Fruit fly (Drosophila melanogaster) whole organism, embryonic: ENCODE data around the gene CG5968.
A peak's percentile ranks its signal among the peaks of the same experiment; 100 is the strongest.

Source experiments
- Bteb2 ChIP-seq: fragments of 200-800 bp; sonication (Bioruptor generic); optimal IDR thresholded peaks from 2 replicates; lab custom pipeline; 2016; ENCODE audit warnings: missing biosample characterization, missing genetic modification characterization
- CG10209 ChIP-seq: fragments of 200-800 bp; sonication (Bioruptor generic); optimal IDR thresholded peaks from 3 replicates; lab custom pipeline; 2017; ENCODE audit warnings: missing biosample characterization, mild to moderate bottlenecking, missing genetic modification characterization, missing genetic modification reagents
- CG10565 ChIP-seq: fragments of 200-800 bp; sonication (Bioruptor generic); optimal IDR thresholded peaks from 3 replicates; lab custom pipeline; 2016; ENCODE audit warnings: missing biosample characterization, mild to moderate bottlenecking, missing genetic modification characterization
- CG18011 ChIP-seq: fragments of 200-800 bp; sonication (Bioruptor generic); optimal IDR thresholded peaks from 2 replicates; lab custom pipeline; 2017; ENCODE audit warnings: missing biosample characterization, missing genetic modification characterization, mild to moderate bottlenecking, moderate library complexity, missing genotype
- CG3407 ChIP-seq: fragments of 200-800 bp; sonication (Bioruptor generic); optimal IDR thresholded peaks from 2 replicates; lab custom pipeline; 2018; ENCODE audit warnings: missing biosample characterization, mild to moderate bottlenecking, missing genetic modification characterization
- CG34224 ChIP-seq: fragments of 200-800 bp; sonication (Bioruptor generic); IDR thresholded peaks from 3 replicates; pipeline ENCODE4 v1.3.6; 2022; ENCODE audit warnings: missing biosample characterization, missing genetic modification characterization; ENCODE audit not compliant: partially characterized antibody
- CG5180 ChIP-seq: fragments of 200-800 bp; sonication (Bioruptor generic); optimal IDR thresholded peaks from 3 replicates; lab custom pipeline; 2017; ENCODE audit warnings: missing biosample characterization, missing genetic modification characterization, mild to moderate bottlenecking, moderate library complexity, missing genetic modification reagents
- CG6683 ChIP-seq: fragments of 200-800 bp; sonication (Bioruptor generic); optimal IDR thresholded peaks from 2 replicates; lab custom pipeline; 2017; ENCODE audit warnings: missing biosample characterization, mild to moderate bottlenecking, missing genetic modification characterization, missing genetic modification reagents
- CG6813 ChIP-seq: fragments of 200-800 bp; sonication (Bioruptor generic); optimal IDR thresholded peaks from 2 replicates; lab custom pipeline; 2017; ENCODE audit warnings: missing biosample characterization, missing genetic modification characterization, mild to moderate bottlenecking, moderate library complexity, missing genetic modification reagents
- CG7556 ChIP-seq: fragments of 200-800 bp; sonication (Bioruptor generic); optimal IDR thresholded peaks from 2 replicates; lab custom pipeline; 2017; ENCODE audit warnings: missing biosample characterization, mild to moderate bottlenecking, missing genetic modification characterization
- CG8359 ChIP-seq: fragments of 200-800 bp; sonication (Bioruptor generic); optimal IDR thresholded peaks from 2 replicates; lab custom pipeline; 2017; ENCODE audit warnings: missing biosample characterization, mild to moderate bottlenecking, missing genetic modification characterization, borderline replicate concordance
- CG9215 ChIP-seq: fragments of 200-800 bp; sonication (Bioruptor generic); IDR thresholded peaks from 2 replicates; pipeline ENCODE4 v1.3.6; 2022; ENCODE audit warnings: missing biosample characterization, missing genetic modification characterization
- CHES-1-like ChIP-seq: fragments of 200-800 bp; sonication (Bioruptor generic); optimal IDR thresholded peaks from 2 replicates; lab custom pipeline; 2016; ENCODE audit warnings: missing biosample characterization, missing genetic modification characterization
- Dbx ChIP-seq: fragments of 200-800 bp; sonication (Bioruptor generic); IDR thresholded peaks from 3 replicates; pipeline ENCODE4 v1.3.6; 2022; ENCODE audit warnings: missing biosample characterization, missing genetic modification characterization
- Dfd ChIP-seq, 2 experiments: fragments of >200 bp; optimal IDR thresholded peaks; 2 replicates each; lab custom pipeline; 2017; ENCODE audit warnings: missing biosample characterization in 2 of 2, missing genetic modification characterization in 2 of 2
- Doc3 ChIP-seq: fragments of 200-800 bp; sonication (Bioruptor generic); IDR thresholded peaks from 3 replicates; pipeline ENCODE4 v1.3.6; 2022; ENCODE audit warnings: missing biosample characterization, missing genetic modification characterization; ENCODE audit not compliant: partially characterized antibody
- Drgx ChIP-seq: fragments of 200-800 bp; sonication (Bioruptor generic); IDR thresholded peaks from 2 replicates; pipeline ENCODE4 v1.3.6; 2022; ENCODE audit warnings: missing biosample characterization, missing genetic modification characterization
- H15 ChIP-seq: fragments of 200-800 bp; sonication (Bioruptor generic); IDR thresholded peaks from 3 replicates; pipeline ENCODE4 v1.3.6; 2022; ENCODE audit warnings: missing biosample characterization, missing genetic modification characterization
- HLH3B ChIP-seq: fragments of 200-800 bp; sonication (Bioruptor generic); IDR thresholded peaks from 2 replicates; pipeline ENCODE4 v1.3.6; 2022; ENCODE audit warnings: missing biosample characterization, missing genetic modification characterization
- Hr3 ChIP-seq: fragments of 200-800 bp; sonication (Bioruptor generic); optimal IDR thresholded peaks from 3 replicates; lab custom pipeline; 2016; ENCODE audit warnings: missing biosample characterization, missing genetic modification characterization
- Hr78 ChIP-seq, 2 experiments: fragments of 200-800 bp in 1 of 2; fragments of >200 bp in 1 of 2; sonication (Bioruptor generic) in 1 of 2; optimal IDR thresholded peaks; 2 replicates each; lab custom pipeline; 2017 to 2019; ENCODE audit warnings: missing biosample characterization in 2 of 2, missing genetic modification characterization in 2 of 2, mild to moderate bottlenecking in 1 of 2, moderate library complexity in 1 of 2
- Lhr ChIP-seq: fragments of 200-800 bp; sonication (Bioruptor generic); optimal IDR thresholded peaks from 3 replicates; lab custom pipeline; 2017; ENCODE audit warnings: mild to moderate bottlenecking, missing biosample characterization, missing genetic modification reagents, missing genetic modification characterization
- Max ChIP-seq: fragments of 200-800 bp; sonication (Bioruptor generic); optimal IDR thresholded peaks from 2 replicates; lab custom pipeline; 2016; ENCODE audit warnings: missing biosample characterization, mild to moderate bottlenecking, missing genetic modification characterization
- Poxn ChIP-seq: fragments of 200-800 bp; sonication (Bioruptor generic); IDR thresholded peaks from 2 replicates; pipeline ENCODE4 v1.3.6; 2022; ENCODE audit warnings: missing biosample characterization, missing genetic modification characterization
- Side ChIP-seq: fragments of 200-800 bp; sonication (Bioruptor generic); optimal IDR thresholded peaks from 2 replicates; lab custom pipeline; 2016; ENCODE audit warnings: missing biosample characterization, missing genetic modification characterization
- Six4 ChIP-seq: fragments of 200-800 bp; sonication (Bioruptor generic); optimal IDR thresholded peaks from 2 replicates; lab custom pipeline; 2016; ENCODE audit warnings: missing biosample characterization, missing genetic modification characterization
- YL-1 ChIP-seq: fragments of 200-800 bp; sonication (Bioruptor generic); optimal IDR thresholded peaks from 3 replicates; lab custom pipeline; 2017; ENCODE audit warnings: missing biosample characterization, mild to moderate bottlenecking, missing genetic modification characterization
- ab ChIP-seq: fragments of 200-800 bp; sonication (Bioruptor generic); optimal IDR thresholded peaks from 2 replicates; lab custom pipeline; 2016; ENCODE audit warnings: missing biosample characterization, missing genetic modification characterization
- ash1 ChIP-seq: fragments of 200-800 bp; sonication (Bioruptor generic); optimal IDR thresholded peaks from 2 replicates; lab custom pipeline; 2018; ENCODE audit warnings: missing biosample characterization, mild to moderate bottlenecking, missing genetic modification characterization
- ci ChIP-seq: fragments of 200-800 bp; sonication (Bioruptor generic); IDR thresholded peaks from 3 replicates; pipeline ENCODE4 v1.3.6; 2022; ENCODE audit warnings: missing biosample characterization, missing genetic modification characterization
- da ChIP-seq: fragments of 200-800 bp; sonication (Bioruptor generic); optimal IDR thresholded peaks from 2 replicates; lab custom pipeline; 2016; ENCODE audit warnings: missing biosample characterization, missing genetic modification characterization
- danr ChIP-seq: fragments of 200-800 bp; sonication (Bioruptor generic); IDR thresholded peaks from 2 replicates; pipeline ENCODE4 v1.3.6; 2022; ENCODE audit warnings: missing biosample characterization, missing genetic modification characterization
- dysf ChIP-seq: fragments of 200-800 bp; sonication (Bioruptor generic); IDR thresholded peaks from 3 replicates; pipeline ENCODE4 v1.3.6; 2022; ENCODE audit warnings: missing biosample characterization, missing genetic modification characterization
- esg ChIP-seq: fragments of 200-800 bp; sonication (Bioruptor generic); conservative IDR thresholded peaks from 2 replicates; pipeline ENCODE4 v1.3.6; 2022; ENCODE audit warnings: missing biosample characterization, missing genetic modification characterization
- eyg ChIP-seq: fragments of 200-800 bp; sonication (Bioruptor generic); optimal IDR thresholded peaks from 3 replicates; lab custom pipeline; 2016; ENCODE audit warnings: missing biosample characterization, missing genetic modification characterization
- ham ChIP-seq: fragments of 200-800 bp; sonication (Bioruptor generic); IDR thresholded peaks from 2 replicates; pipeline ENCODE4 v1.3.6; 2022; ENCODE audit warnings: missing biosample characterization, missing genetic modification characterization
- hkb ChIP-seq, 2 experiments: fragments of 200-800 bp in 1 of 2; fragments of >200 bp in 1 of 2; sonication (Bioruptor generic) in 1 of 2; IDR thresholded peaks in 1 of 2; optimal IDR thresholded peaks in 1 of 2; 2 replicates each; pipeline versions ENCODE4 v1.3.6 to Lab custom; 2017 to 2022; ENCODE audit warnings: missing biosample characterization in 1 of 2, missing genetic modification characterization in 1 of 2
- lab ChIP-seq: fragments of 200-800 bp; sonication (Bioruptor generic); optimal IDR thresholded peaks from 3 replicates; lab custom pipeline; 2017; ENCODE audit warnings: missing biosample characterization, missing genetic modification characterization, mild to moderate bottlenecking, moderate library complexity, missing genetic modification reagents
- lola ChIP-seq, 3 experiments: fragments of >200 bp in 2 of 3; fragments of 200-800 bp in 1 of 3; sonication (Bioruptor generic) in 1 of 3; optimal IDR thresholded peaks; 2 replicates each; lab custom pipeline; 2017 to 2019; ENCODE audit warnings: missing biosample characterization in 3 of 3, missing genetic modification characterization in 3 of 3, mild to moderate bottlenecking in 1 of 3, moderate library complexity in 1 of 3
- maf-S ChIP-seq: fragments of 200-800 bp; sonication (Bioruptor generic); optimal IDR thresholded peaks from 2 replicates; lab custom pipeline; 2016; ENCODE audit warnings: missing biosample characterization, missing genetic modification characterization
- otp ChIP-seq: fragments of 200-800 bp; sonication (Bioruptor generic); IDR thresholded peaks from 3 replicates; pipeline ENCODE4, ENCODE4 v1.3.6; 2022; ENCODE audit warnings: missing biosample characterization, missing genetic modification characterization
- pb ChIP-seq: fragments of 200-800 bp; sonication (Bioruptor generic); optimal IDR thresholded peaks from 3 replicates; lab custom pipeline; 2016; ENCODE audit warnings: missing biosample characterization, missing genetic modification characterization
- ranshi ChIP-seq: fragments of 200-800 bp; sonication (Bioruptor generic); IDR thresholded peaks from 2 replicates; pipeline ENCODE4 v1.3.6; 2022; ENCODE audit warnings: missing biosample characterization, missing genetic modification characterization
- sens-2 ChIP-seq: fragments of 200-800 bp; sonication (Bioruptor generic); IDR thresholded peaks from 2 replicates; pipeline ENCODE4 v1.3.6; 2022; ENCODE audit warnings: missing biosample characterization, missing genetic modification characterization
- tin ChIP-seq: fragments of 200-800 bp; sonication (Bioruptor generic); optimal IDR thresholded peaks from 3 replicates; lab custom pipeline; 2016; ENCODE audit warnings: missing biosample characterization, missing genetic modification characterization
- twi ChIP-seq: fragments of 200-800 bp; optimal IDR thresholded peaks from 2 replicates; lab custom pipeline; 2019; ENCODE audit warnings: missing biosample characterization, mild to moderate bottlenecking, missing genetic modification characterization, moderate library complexity
- unc-4 ChIP-seq: fragments of 200-800 bp; sonication (Bioruptor generic); IDR thresholded peaks from 2 replicates; pipeline ENCODE4 v1.3.6; 2022; ENCODE audit warnings: missing biosample characterization, missing genetic modification characterization; ENCODE audit not compliant: partially characterized antibody
- usp ChIP-seq: fragments of >200 bp; optimal IDR thresholded peaks from 2 replicates; lab custom pipeline; 2017; ENCODE audit warnings: missing biosample characterization, missing genetic modification characterization
- wdn ChIP-seq: fragments of 200-800 bp; sonication (Bioruptor generic); IDR thresholded peaks from 2 replicates; pipeline ENCODE4 v1.3.6; 2022; ENCODE audit warnings: missing biosample characterization, missing genetic modification characterization
- zen2 ChIP-seq: fragments of 200-800 bp; sonication (Bioruptor generic); IDR thresholded peaks from 3 replicates; pipeline ENCODE4 v1.3.6; 2022; ENCODE audit warnings: missing biosample characterization, missing genetic modification characterization; ENCODE audit not compliant: partially characterized antibody

Gene CG5968

dm6 chr2L:16544563-16545066 lies 5.1 kb downstream of the CG5968 start, which contains the start of gene mtgo:
TSS of gene mtgo (plus strand) at chr2L:16545016.
- TF ChIP-seq Max (GFP tag; lab: Kevin White, UChicago) = no peak
- TF ChIP-seq CG34224 (GFP tag; lab: Robert Waterston, UW) = peak; percentile 34; the same call in 1 of the 3 replicates
- TF ChIP-seq dysf (GFP tag; lab: Robert Waterston, UW) = 0 out of 3 replicates have a peak, but pooled peaks have one; percentile 48
- no peak for TF ChIP-seq Hr3 (GFP tag; lab: Kevin White, UChicago)
- TF ChIP-seq Doc3 (GFP tag; lab: Robert Waterston, UW) = no peak
- TF ChIP-seq Side = no peak
- TF ChIP-seq hkb (optimal IDR thresholded peaks at IDR 0.05; lab: Kevin White, UChicago) = no peak
- no peak for TF ChIP-seq hkb (GFP tag; IDR thresholded peaks at IDR 0.05; lab: Robert Waterston, UW)
- TF ChIP-seq ash1 (GFP tag; lab: Kevin White, UChicago) = no peak
- TF ChIP-seq CHES-1-like (GFP tag; lab: Kevin White, UChicago) = no peak
- no peak for TF ChIP-seq usp
- peak; percentile 85 for TF ChIP-seq Drgx (GFP tag; lab: Robert Waterston, UW)
- TF ChIP-seq danr = no peak
- peak; percentile 9 for TF ChIP-seq CG10209
- TF ChIP-seq CG8359 = no peak
- no peak for TF ChIP-seq wdn (GFP tag; lab: Robert Waterston, UW)
- no peak for TF ChIP-seq Poxn (GFP tag; lab: Robert Waterston, UW)
- no peak for TF ChIP-seq lola (GFP tag; optimal IDR thresholded peaks at IDR 0.05; lab: Kevin White, UChicago)
- no peak for TF ChIP-seq YL-1 (GFP tag; lab: Kevin White, UChicago)
- peak; percentile 40 for TF ChIP-seq CG6813 (GFP tag; lab: Kevin White, UChicago)
- no peak for TF ChIP-seq unc-4 (GFP tag; lab: Robert Waterston, UW)
- no peak for TF ChIP-seq CG18011 (GFP tag; lab: Kevin White, UChicago)
- TF ChIP-seq Dfd (GFP tag; optimal IDR thresholded peaks at IDR 0.05; lab: Kevin White, UChicago) = no peak
- no peak for TF ChIP-seq tin (GFP tag; lab: Kevin White, UChicago)
- TF ChIP-seq Six4 = no peak
- TF ChIP-seq CG10565 (GFP tag; lab: Kevin White, UChicago) = no peak
- no peak for TF ChIP-seq ci (GFP tag; lab: Robert Waterston, UW)
- peak; percentile 29 for TF ChIP-seq CG6683 (GFP tag; lab: Kevin White, UChicago)
- no peak for TF ChIP-seq ab (GFP tag; lab: Kevin White, UChicago)
- TF ChIP-seq eyg = no peak
- no peak for TF ChIP-seq CG3407 (GFP tag; lab: Kevin White, UChicago)
- TF ChIP-seq Bteb2 (GFP tag; lab: Kevin White, UChicago) = no peak
- TF ChIP-seq otp (GFP tag; lab: Robert Waterston, UW) = no peak
- no peak for TF ChIP-seq HLH3B (GFP tag; lab: Robert Waterston, UW)
- TF ChIP-seq CG5180 (GFP tag; lab: Kevin White, UChicago) = peak; percentile 38
- no peak for TF ChIP-seq esg (GFP tag; lab: Robert Waterston, UW)
- TF ChIP-seq maf-S (GFP tag; lab: Kevin White, UChicago) = no peak
- no peak for TF ChIP-seq ranshi (GFP tag; lab: Robert Waterston, UW)
- no peak for TF ChIP-seq H15 (GFP tag; lab: Robert Waterston, UW)
- no peak for TF ChIP-seq Lhr
- no peak for TF ChIP-seq ham (GFP tag; lab: Robert Waterston, UW)
- no peak for TF ChIP-seq zen2 (GFP tag; lab: Robert Waterston, UW)
- TF ChIP-seq sens-2 (GFP tag; lab: Robert Waterston, UW) = no peak
- peak; percentile 48 for TF ChIP-seq CG7556
- TF ChIP-seq Dbx = no peak
- no peak for TF ChIP-seq CG9215
- no peak for TF ChIP-seq da (GFP tag; lab: Kevin White, UChicago)
- TF ChIP-seq twi (tag; lab: Kevin White, UChicago) = no peak
- no peak for TF ChIP-seq Hr78 (GFP tag; optimal IDR thresholded peaks at IDR 0.05; lab: Kevin White, UChicago)
- TF ChIP-seq lab (GFP tag; lab: Kevin White, UChicago) = peak; percentile 84
- no peak for TF ChIP-seq pb (GFP tag; lab: Kevin White, UChicago)
